Fruit fly (Drosophila melanogaster) whole organism, wandering third instar larva: ENCODE data around the gene CG42571.
A peak's percentile ranks its signal among the peaks of the same experiment; 100 is the strongest.

Experiments used
- Abd-B ChIP-seq: fragments of >200 bp; optimal IDR thresholded peaks from 2 replicates; lab custom pipeline; 2017; ENCODE audit warnings: missing biosample characterization, missing genetic modification characterization
- CG32264 ChIP-seq: fragments of 200-800 bp; sonication (Bioruptor generic); optimal IDR thresholded peaks from 2 replicates; lab custom pipeline; 2016; ENCODE audit warnings: missing biosample characterization, missing genetic modification characterization
- CG9705 ChIP-seq: fragments of 200-800 bp; sonication (Bioruptor generic); optimal IDR thresholded peaks from 2 replicates; lab custom pipeline; 2018; ENCODE audit warnings: missing biosample characterization, mild to moderate bottlenecking, missing genetic modification characterization
- CrebA ChIP-seq: fragments of 200-800 bp; sonication (Bioruptor generic); optimal IDR thresholded peaks from 2 replicates; lab custom pipeline; 2016; ENCODE audit warnings: missing biosample characterization, mild to moderate bottlenecking, missing genetic modification characterization, borderline replicate concordance
- Dfd ChIP-seq: fragments of >200 bp; optimal IDR thresholded peaks from 2 replicates; lab custom pipeline; 2017; ENCODE audit warnings: missing biosample characterization, missing genetic modification characterization
- Dif ChIP-seq: fragments of 200-275, 200-300 bp; sonication (Bioruptor generic); optimal IDR thresholded peaks from 2 replicates; lab custom pipeline; 2018; ENCODE audit warnings: missing biosample characterization, missing genetic modification characterization; ENCODE audit not compliant: partially characterized antibody
- GATAd ChIP-seq: sonication (Bioruptor generic); optimal IDR thresholded peaks from 2 replicates; lab custom pipeline; 2016; ENCODE audit warnings: missing biosample characterization, missing genetic modification characterization
- HLH106 ChIP-seq: fragments of 200-800 bp; optimal IDR thresholded peaks from 3 replicates; lab custom pipeline; 2019; ENCODE audit warnings: missing biosample characterization, mild to moderate bottlenecking, missing genetic modification characterization, moderate library complexity
- Hnf4 ChIP-seq: fragments of 200-800 bp; sonication (Bioruptor generic); optimal IDR thresholded peaks from 2 replicates; lab custom pipeline; 2016; ENCODE audit warnings: missing biosample characterization, mild to moderate bottlenecking, missing genetic modification characterization
- Hr78 ChIP-seq: fragments of >200 bp; optimal IDR thresholded peaks from 2 replicates; lab custom pipeline; 2017; ENCODE audit warnings: missing biosample characterization, missing genetic modification characterization
- Hr83 ChIP-seq: fragments of 200-300 bp; sonication (Bioruptor generic); optimal IDR thresholded peaks from 2 replicates; lab custom pipeline; 2016; ENCODE audit warnings: missing biosample characterization, mild to moderate bottlenecking, missing genetic modification characterization, moderate library complexity; ENCODE audit not compliant: poor library complexity, severe bottlenecking
- Jra ChIP-seq: sonication (Bioruptor generic); optimal IDR thresholded peaks from 2 replicates; lab custom pipeline; 2016; ENCODE audit warnings: missing biosample characterization, missing genetic modification characterization
- Mio ChIP-seq: sonication (Bioruptor generic); optimal IDR thresholded peaks from 2 replicates; lab custom pipeline; 2016; ENCODE audit warnings: missing biosample characterization, missing genetic modification characterization
- N ChIP-seq: fragments of >200 bp; optimal IDR thresholded peaks from 2 replicates; lab custom pipeline; 2018; ENCODE audit warnings: missing biosample characterization, missing external identifiers, missing genetic modification characterization
- OdsH ChIP-seq: fragments of 200-800 bp; sonication (Bioruptor generic); optimal IDR thresholded peaks from 2 replicates; lab custom pipeline; 2016; ENCODE audit warnings: missing biosample characterization, mild to moderate bottlenecking, missing genetic modification characterization
- Rel ChIP-seq, 2 experiments: fragments of 200-800 bp; sonication (Bioruptor generic) in 1 of 2; optimal IDR thresholded peaks; 2 replicates in 1 of 2; 3 replicates in 1 of 2; lab custom pipeline; 2016 to 2019; ENCODE audit warnings: mild to moderate bottlenecking in 2 of 2, missing biosample characterization in 2 of 2, missing genetic modification characterization in 2 of 2, moderate library complexity in 1 of 2
- Sp1 ChIP-seq: fragments of 200-800 bp; sonication (Bioruptor generic); optimal IDR thresholded peaks from 3 replicates; lab custom pipeline; 2019; ENCODE audit warnings: missing biosample characterization, mild to moderate bottlenecking, missing genetic modification characterization, moderate library complexity
- Vsx2 ChIP-seq: fragments of 200-300, 225-300 bp; sonication (Bioruptor generic); optimal IDR thresholded peaks from 2 replicates; lab custom pipeline; 2018; ENCODE audit warnings: missing biosample characterization, missing genetic modification characterization; ENCODE audit not compliant: partially characterized antibody
- dmrt93B ChIP-seq: fragments of 200-800 bp; sonication (Bioruptor generic); optimal IDR thresholded peaks from 2 replicates; lab custom pipeline; 2018; ENCODE audit warnings: missing biosample characterization, mild to moderate bottlenecking, missing genetic modification characterization
- dsf ChIP-seq: sonication (Bioruptor generic); optimal IDR thresholded peaks from 2 replicates; lab custom pipeline; 2016; ENCODE audit warnings: missing biosample characterization, missing genetic modification characterization, borderline replicate concordance
- ey ChIP-seq: fragments of 200-800 bp; sonication (Bioruptor generic); optimal IDR thresholded peaks from 2 replicates; lab custom pipeline; 2016; ENCODE audit warnings: missing biosample characterization, missing genetic modification characterization
- foxo ChIP-seq, 2 experiments: fragments of 200-800 bp; sonication (Bioruptor generic); optimal IDR thresholded peaks; 2 replicates in 1 of 2; 3 replicates in 1 of 2; lab custom pipeline; 2016 to 2017; ENCODE audit warnings: missing biosample characterization in 2 of 2, missing genetic modification characterization in 2 of 2
- fru ChIP-seq: fragments of 200-800 bp; sonication (Bioruptor generic); optimal IDR thresholded peaks from 3 replicates; lab custom pipeline; 2016; ENCODE audit warnings: missing biosample characterization, mild to moderate bottlenecking, missing genetic modification characterization
- jim ChIP-seq: fragments of 175-275, 200-325 bp; sonication (Bioruptor generic); optimal IDR thresholded peaks from 2 replicates; lab custom pipeline; 2016; ENCODE audit warnings: missing biosample characterization, mild to moderate bottlenecking, missing genetic modification characterization
- lola ChIP-seq: fragments of >200 bp; optimal IDR thresholded peaks from 2 replicates; lab custom pipeline; 2017; ENCODE audit warnings: missing biosample characterization, missing genetic modification characterization
- pan ChIP-seq: fragments of >200 bp; optimal IDR thresholded peaks from 2 replicates; lab custom pipeline; 2017
- psq ChIP-seq: fragments of 200-800 bp; sonication (Bioruptor generic); optimal IDR thresholded peaks from 3 replicates; lab custom pipeline; 2017; ENCODE audit warnings: missing biosample characterization, mild to moderate bottlenecking, missing genetic modification characterization, moderate library complexity
- rgr ChIP-seq: fragments of 200-800 bp; sonication (Bioruptor generic); optimal IDR thresholded peaks from 3 replicates; lab custom pipeline; 2016; ENCODE audit warnings: missing biosample characterization, mild to moderate bottlenecking, missing genetic modification characterization
- sage ChIP-seq: fragments of 200-800 bp; sonication (Bioruptor generic); optimal IDR thresholded peaks from 2 replicates; lab custom pipeline; 2016; ENCODE audit warnings: missing biosample characterization, mild to moderate bottlenecking, missing genetic modification characterization
- sv ChIP-seq: fragments of 200-800 bp; sonication (Bioruptor generic); optimal IDR thresholded peaks from 3 replicates; lab custom pipeline; 2016; ENCODE audit warnings: missing biosample characterization, missing genetic modification characterization
- tai ChIP-seq: sonication (Bioruptor generic); optimal IDR thresholded peaks from 2 replicates; lab custom pipeline; 2016; ENCODE audit warnings: missing biosample characterization, missing genetic modification characterization
- usp ChIP-seq: fragments of >200 bp; optimal IDR thresholded peaks from 2 replicates; lab custom pipeline; 2017; ENCODE audit warnings: missing biosample characterization, missing genetic modification characterization
- woc ChIP-seq: sonication (Bioruptor generic); optimal IDR thresholded peaks from 2 replicates; lab custom pipeline; 2016; ENCODE audit warnings: missing biosample characterization, mild to moderate bottlenecking, missing genetic modification characterization

Gene CG42571

dm6 chr3L:15717519-15717918 is 1.3 kb downstream of the CG42571 start, which contains the start of gene CG42570:
CG42570 (plus strand) TSS chr3L:15717819.
- TF ChIP-seq jim (GFP tag; lab: Kevin White, UChicago) = no peak
- TF ChIP-seq sv (GFP tag; lab: Kevin White, UChicago) = no peak
- no peak for TF ChIP-seq psq (GFP tag; lab: Kevin White, UChicago)
- TF ChIP-seq Sp1 = no peak
- TF ChIP-seq Hr83 (GFP tag; lab: Kevin White, UChicago) = no peak
- no peak for TF ChIP-seq CG32264 (GFP tag; lab: Kevin White, UChicago)
- no peak for TF ChIP-seq rgr (GFP tag; lab: Kevin White, UChicago)
- no peak for TF ChIP-seq tai (GFP tag; lab: Kevin White, UChicago)
- no peak for TF ChIP-seq GATAd
- no peak for TF ChIP-seq Dfd
- no peak for TF ChIP-seq dmrt93B (GFP tag; lab: Kevin White, UChicago)
- no peak for TF ChIP-seq fru (GFP tag; lab: Kevin White, UChicago)
- TF ChIP-seq woc (GFP tag; lab: Kevin White, UChicago) = no peak
- no peak for TF ChIP-seq CrebA (GFP tag; lab: Kevin White, UChicago)
- TF ChIP-seq dsf (GFP tag; lab: Kevin White, UChicago) = no peak

DNA sequence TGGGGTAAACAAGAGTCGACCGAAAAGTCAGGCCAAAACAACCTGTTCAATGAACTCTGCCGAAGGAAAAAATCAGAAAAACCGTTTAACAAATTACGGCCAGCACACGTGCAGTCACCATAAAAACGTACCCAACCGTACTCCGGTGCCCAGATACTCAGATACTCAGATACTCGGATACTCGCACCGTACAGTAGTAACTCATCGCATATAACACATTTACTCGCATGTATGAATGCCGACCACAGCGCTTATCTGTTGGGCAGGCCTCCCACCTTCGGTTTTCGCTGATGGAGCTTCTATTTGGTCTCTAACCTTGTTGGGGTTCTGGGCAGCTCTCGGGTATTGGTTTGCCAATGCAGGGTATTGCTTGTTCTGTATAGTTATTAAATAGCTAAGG is 4.0 kb downstream of the CG42571 start:
- TF ChIP-seq usp (GFP tag; lab: Kevin White, UChicago) (no peak), tai (GFP tag; lab: Kevin White, UChicago) (no peak), Hr78 (no peak), rgr (GFP tag; lab: Kevin White, UChicago) (no peak), sage (GFP tag; lab: Kevin White, UChicago) (no peak), psq (GFP tag; lab: Kevin White, UChicago) (no peak), CG32264 (GFP tag; lab: Kevin White, UChicago) (no peak), foxo (GFP tag; optimal IDR thresholded peaks at IDR 0.05; lab: Kevin White, UChicago) (no peak), Vsx2 (GFP tag; lab: Kevin White, UChicago) (no peak), jim (GFP tag; lab: Kevin White, UChicago) (no peak), pan (no peak), ey (GFP tag; lab: Kevin White, UChicago) (no peak), CrebA (GFP tag; lab: Kevin White, UChicago) (no peak), Jra (GFP tag; lab: Kevin White, UChicago) (no peak), Sp1 (no peak), Dif (GFP tag; lab: Kevin White, UChicago) (no peak), Rel (GFP tag; optimal IDR thresholded peaks at IDR 0.05; lab: Kevin White, UChicago) (no peak), Rel (tag; optimal IDR thresholded peaks at IDR 0.05; lab: Kevin White, UChicago) (no peak), Mio (no peak), fru (GFP tag; lab: Kevin White, UChicago) (no peak), N (no peak)

DNA sequence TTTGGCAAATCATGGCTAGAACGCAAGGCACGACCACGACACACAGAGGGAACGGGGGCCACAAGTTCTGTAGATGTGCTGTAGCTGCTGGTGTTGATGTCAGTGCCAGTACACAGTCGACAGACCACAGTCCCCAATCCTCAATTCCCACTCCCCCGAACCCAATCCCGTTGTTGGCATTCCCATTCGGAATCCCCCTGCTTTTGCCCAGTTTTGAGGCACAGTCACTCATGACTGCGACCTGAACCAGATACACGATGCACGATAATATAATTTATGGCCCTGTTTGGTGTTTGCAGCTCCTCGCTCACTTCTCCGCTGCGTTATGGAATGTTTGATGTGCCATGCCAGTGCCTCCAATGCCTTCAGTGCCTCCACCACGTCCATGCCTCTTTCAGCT is 4.7 kb downstream of the CG42571 start:
- TF ChIP-seq Rel (GFP tag; optimal IDR thresholded peaks at IDR 0.05; lab: Kevin White, UChicago) = no peak
- TF ChIP-seq Rel (tag; optimal IDR thresholded peaks at IDR 0.05; lab: Kevin White, UChicago) = peak; percentile 45
- TF ChIP-seq ey (GFP tag; lab: Kevin White, UChicago) = no peak
- no peak for TF ChIP-seq Hr83 (GFP tag; lab: Kevin White, UChicago)

DNA sequence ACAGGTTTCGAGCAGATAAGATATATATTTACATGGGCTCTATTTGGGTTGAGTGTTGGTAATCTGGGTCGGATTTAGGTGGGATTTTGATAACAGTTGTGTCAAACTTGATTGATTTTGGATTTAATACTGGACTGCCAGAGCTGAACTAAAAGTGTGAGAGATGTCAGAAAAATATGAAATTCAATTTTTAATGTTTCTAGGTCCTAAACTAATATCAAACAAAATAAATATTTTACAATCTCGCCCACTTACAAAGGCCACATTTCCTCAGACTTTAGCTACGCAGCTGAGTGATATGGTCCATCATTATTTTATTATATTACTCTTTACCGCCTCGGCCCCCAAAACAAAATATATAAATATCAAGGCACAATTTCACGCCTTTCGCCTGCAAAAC is 10.5 kb downstream of the CG42571 start:
- TF ChIP-seq Hr78 (no peak), lola (no peak), N (no peak), HLH106 (tag; lab: Kevin White, UChicago) (no peak), CG32264 (GFP tag; lab: Kevin White, UChicago) (no peak), Rel (GFP tag; optimal IDR thresholded peaks at IDR 0.05; lab: Kevin White, UChicago) (no peak), Rel (tag; optimal IDR thresholded peaks at IDR 0.05; lab: Kevin White, UChicago) (no peak), ey (GFP tag; lab: Kevin White, UChicago) (no peak), dmrt93B (GFP tag; lab: Kevin White, UChicago) (no peak), usp (GFP tag; lab: Kevin White, UChicago) (no peak), jim (GFP tag; lab: Kevin White, UChicago) (no peak), psq (GFP tag; lab: Kevin White, UChicago) (no peak), Hnf4 (GFP tag; lab: Kevin White, UChicago) (no peak), woc (GFP tag; lab: Kevin White, UChicago) (no peak), Abd-B (GFP tag; lab: Kevin White, UChicago) (no peak), Hr83 (GFP tag; lab: Kevin White, UChicago) (no peak), OdsH (GFP tag; lab: Kevin White, UChicago) (no peak), dsf (GFP tag; lab: Kevin White, UChicago) (no peak), CG9705 (GFP tag; lab: Kevin White, UChicago) (no peak)
- TF ChIP-seq, all 38 proteins: peak for 0
